Worm (Caenorhabditis elegans) whole organism, young adult: ENCODE results near the gene cest-17.

Experiments used
- B0261.1 ChIP-seq: sonication (generic microtip); optimal IDR thresholded peaks from 2 replicates; lab custom pipeline; 2016; ENCODE audit warnings: mild to moderate bottlenecking, missing genetic modification characterization, moderate library complexity, missing compliant biosample characterization
- B0336.3 ChIP-seq: fragments of 200-800 bp; sonication (Bioruptor generic); IDR thresholded peaks from 2 replicates; pipeline ENCODE4 v1.3.6; 2022; ENCODE audit warnings: missing genetic modification characterization, missing compliant biosample characterization
- C06A6.2 ChIP-seq: fragments of 200-800 bp; sonication (Bioruptor generic); conservative IDR thresholded peaks from 2 replicates; pipeline ENCODE4 v1.3.6; 2022; ENCODE audit warnings: missing genetic modification characterization, missing compliant biosample characterization
- C17E4.6 ChIP-seq: fragments of 200-800 bp; sonication (Bioruptor generic); IDR thresholded peaks from 2 replicates; pipeline ENCODE4 v1.3.6; 2022; ENCODE audit warnings: missing genetic modification reagents, missing genetic modification characterization, missing compliant biosample characterization
- F37B4.10 ChIP-seq: fragments of 200-800 bp; sonication (Bioruptor generic); IDR thresholded peaks from 2 replicates; pipeline ENCODE4 v1.3.6; 2022; ENCODE audit warnings: missing genetic modification characterization, missing compliant biosample characterization
- F57C9.4 ChIP-seq: sonication (generic microtip); optimal IDR thresholded peaks from 2 replicates; lab custom pipeline; 2017; ENCODE audit warnings: mild to moderate bottlenecking, missing genetic modification characterization, missing compliant biosample characterization
- K11D2.4 ChIP-seq: fragments of 200-800 bp; sonication (Bioruptor generic); IDR thresholded peaks from 2 replicates; pipeline ENCODE4 v1.3.6; 2022; ENCODE audit warnings: missing genetic modification reagents, missing genetic modification characterization, missing compliant biosample characterization
- K12H6.12 ChIP-seq: fragments of 200-800 bp; sonication (Bioruptor generic); optimal IDR thresholded peaks from 2 replicates; lab custom pipeline; 2018; ENCODE audit warnings: mild to moderate bottlenecking, missing genetic modification characterization, missing compliant biosample characterization
- T07F8.4 ChIP-seq: sonication (generic microtip); optimal IDR thresholded peaks from 2 replicates; lab custom pipeline; 2016; ENCODE audit warnings: mild to moderate bottlenecking, missing genetic modification characterization, moderate library complexity, missing compliant biosample characterization
- T26A5.8 ChIP-seq: sonication (generic microtip); optimal IDR thresholded peaks from 2 replicates; lab custom pipeline; 2016; ENCODE audit warnings: missing genetic modification characterization, missing compliant biosample characterization
- Y56A3A.18 ChIP-seq: fragments of 200-800 bp; sonication (Bioruptor generic); IDR thresholded peaks from 2 replicates; pipeline ENCODE4 v1.3.6; 2022; ENCODE audit warnings: missing genetic modification reagents, missing genetic modification characterization, missing compliant biosample characterization
- aptf-2 ChIP-seq: fragments of 200-800 bp; sonication (Bioruptor generic); conservative IDR thresholded peaks from 2 replicates; pipeline ENCODE4 v1.3.6; 2022; ENCODE audit warnings: missing genetic modification reagents, missing genetic modification characterization, missing compliant biosample characterization
- atf-7 ChIP-seq: sonication (generic microtip); optimal IDR thresholded peaks from 2 replicates; lab custom pipeline; 2017; ENCODE audit warnings: mild to moderate bottlenecking, missing genetic modification characterization, missing compliant biosample characterization
- attf-6 ChIP-seq: fragments of 200-800 bp; sonication (Bioruptor generic); IDR thresholded peaks from 2 replicates; pipeline ENCODE4 v1.3.6; 2022; ENCODE audit warnings: missing genetic modification reagents, missing genetic modification characterization, missing compliant biosample characterization
- ceh-40 ChIP-seq: fragments of 200-800 bp; sonication (Bioruptor generic); IDR thresholded peaks from 2 replicates; pipeline ENCODE4 v1.3.6; 2022; ENCODE audit warnings: missing genetic modification characterization, missing compliant biosample characterization
- ceh-58 ChIP-seq: fragments of 200-800 bp; sonication (Bioruptor generic); IDR thresholded peaks from 2 replicates; pipeline ENCODE4 v1.3.6; 2022; ENCODE audit warnings: missing genetic modification characterization, missing compliant biosample characterization
- ceh-79 ChIP-seq: sonication (generic microtip); optimal IDR thresholded peaks from 2 replicates; lab custom pipeline; 2017; ENCODE audit warnings: mild to moderate bottlenecking, missing genetic modification characterization, missing compliant biosample characterization
- dpl-1 ChIP-seq: fragments of 150-350 bp; optimal IDR thresholded peaks from 2 replicates; lab custom pipeline; 2014; ENCODE audit warnings: missing biosample characterization, missing genetic modification reagents, missing genetic modification characterization
- egl-18 ChIP-seq: fragments of 200-800 bp; sonication (Bioruptor generic); IDR thresholded peaks from 2 replicates; pipeline ENCODE4 v1.3.6; 2022; ENCODE audit warnings: missing genetic modification reagents, missing genetic modification characterization, missing compliant biosample characterization
- egrh-3 ChIP-seq: fragments of 200-800 bp; sonication (Bioruptor generic); IDR thresholded peaks from 2 replicates; pipeline ENCODE4 v1.3.6; 2022; ENCODE audit warnings: missing genetic modification reagents, missing genetic modification characterization, missing compliant biosample characterization
- gei-17 ChIP-seq: fragments of 200-800 bp; sonication (Bioruptor generic); optimal IDR thresholded peaks from 2 replicates; lab custom pipeline; 2018; ENCODE audit warnings: mild to moderate bottlenecking, missing genetic modification characterization, missing compliant biosample characterization
- hlh-12 ChIP-seq: sonication (generic microtip); optimal IDR thresholded peaks from 2 replicates; lab custom pipeline; 2016; ENCODE audit warnings: missing genetic modification characterization, missing compliant biosample characterization
- hsf-1 ChIP-seq: fragments of 200-800 bp; sonication (Bioruptor generic); IDR thresholded peaks from 2 replicates; pipeline ENCODE4 v1.3.6; 2022; ENCODE audit warnings: missing genetic modification reagents, missing genetic modification characterization, missing compliant biosample characterization
- let-607 ChIP-seq, 2 experiments: fragments of 200-800 bp in 1 of 2; sonication (Bioruptor generic) in 1 of 2; sonication (generic microtip) in 1 of 2; optimal IDR thresholded peaks; 2 replicates each; lab custom pipeline; 2016 to 2018; ENCODE audit warnings: mild to moderate bottlenecking in 2 of 2, missing compliant biosample characterization in 2 of 2, missing genetic modification characterization in 2 of 2, moderate library complexity in 2 of 2, missing genotype in 1 of 2
- lir-1 ChIP-seq: fragments of 200-800 bp; sonication (Bioruptor generic); conservative IDR thresholded peaks from 2 replicates; pipeline ENCODE4 v1.3.6; 2022; ENCODE audit warnings: missing genetic modification reagents, missing genetic modification characterization, missing compliant biosample characterization
- madf-6 ChIP-seq: fragments of 200-800 bp; sonication (Bioruptor generic); IDR thresholded peaks from 2 replicates; pipeline ENCODE4 v1.3.6; 2022; ENCODE audit warnings: missing genetic modification reagents, missing genetic modification characterization, missing compliant biosample characterization
- nfya-2 ChIP-seq: fragments of 200-800 bp; sonication (Bioruptor generic); IDR thresholded peaks from 2 replicates; pipeline ENCODE4 v1.3.6; 2022; ENCODE audit warnings: missing genetic modification reagents, missing genetic modification characterization, missing compliant biosample characterization
- nhr-120 ChIP-seq: fragments of 200-800 bp; sonication (Bioruptor generic); IDR thresholded peaks from 2 replicates; pipeline ENCODE4 v1.3.6; 2022; ENCODE audit warnings: missing genetic modification characterization, missing compliant biosample characterization
- nhr-80 ChIP-seq: sonication (generic microtip); optimal IDR thresholded peaks from 2 replicates; lab custom pipeline; 2016; ENCODE audit warnings: missing genetic modification characterization, missing compliant biosample characterization
- tbx-9 ChIP-seq: sonication (generic microtip); optimal IDR thresholded peaks from 2 replicates; lab custom pipeline; 2016; ENCODE audit warnings: borderline replicate concordance, missing genetic modification characterization, inconsistent platforms, missing compliant biosample characterization
- zfh-2 ChIP-seq: fragments of 200-800 bp; sonication (Bioruptor generic); conservative IDR thresholded peaks from 2 replicates; pipeline ENCODE4 v1.3.6; 2022; ENCODE audit warnings: missing genetic modification reagents, missing genetic modification characterization, missing compliant biosample characterization
- ztf-18 ChIP-seq: sonication (generic microtip); optimal IDR thresholded peaks from 2 replicates; lab custom pipeline; 2016; ENCODE audit warnings: missing genotype, mild to moderate bottlenecking, missing genetic modification characterization, missing compliant biosample characterization
- ztf-25 ChIP-seq: fragments of 200-800 bp; sonication (Bioruptor generic); IDR thresholded peaks from 2 replicates; pipeline ENCODE4 v1.3.6; 2022; ENCODE audit warnings: missing genetic modification reagents, missing genetic modification characterization, missing compliant biosample characterization

cest-17 gene

ce11 chrV:8161699-8162098 lies 41.4 kb upstream of the cest-17 start, which contains the start of gene F20D6.5:
Gene F20D6.5 (plus strand): TSS chrV:8161957.
- no peak for TF ChIP-seq dpl-1 (GFP tag; lab: Kevin White, UChicago)
- no peak for TF ChIP-seq nhr-120 (GFP tag; lab: Robert Waterston, UW)
- TF ChIP-seq nhr-80 (tag; lab: Kevin White, UChicago): peak; percentile 60
- TF ChIP-seq ceh-79 (tag; lab: Kevin White, UChicago): no peak
- TF ChIP-seq C17E4.6 (GFP tag; lab: Robert Waterston, UW): no peak

- TF ChIP-seq let-607 (tag; optimal IDR thresholded peaks at IDR 0.05; lab: Kevin White, UChicago) (no peak), tbx-9 (no peak), atf-7 (tag; lab: Kevin White, UChicago) (no peak), K11D2.4 (GFP tag; lab: Robert Waterston, UW) (no peak)
These were observed 39.9 kb upstream of the cest-17 start for ce11 chrV:8163199-8163598.

- no peak for TF ChIP-seq T26A5.8 (tag; lab: Kevin White, UChicago)
- no peak for TF ChIP-seq gei-17 (GFP tag; lab: Kevin White, UChicago)
- TF ChIP-seq hlh-12: no peak
- TF ChIP-seq aptf-2: no peak
- no peak for TF ChIP-seq K12H6.12 (tag; lab: Kevin White, UChicago)
- TF ChIP-seq nfya-2: no peak
- no peak for TF ChIP-seq hsf-1
- TF ChIP-seq T07F8.4 (tag; lab: Kevin White, UChicago): no peak
- no peak for TF ChIP-seq B0336.3 (GFP tag; lab: Robert Waterston, UW)
- no peak for TF ChIP-seq zfh-2
- no peak for TF ChIP-seq K11D2.4 (GFP tag; lab: Robert Waterston, UW)
- TF ChIP-seq, all 124 proteins: peak for 0
These were observed 34.7 kb upstream of the cest-17 start, which contains the start of gene F20D6.8 for ce11 chrV:8168219-8168962. Gene F20D6.8 (minus strand): TSS chrV:8168269.

- TF ChIP-seq ceh-40 (GFP tag; lab: Robert Waterston, UW) (no peak), madf-6 (GFP tag; lab: Robert Waterston, UW) (no peak), Y56A3A.18 (GFP tag; lab: Robert Waterston, UW) (no peak), F37B4.10 (no peak), ztf-25 (GFP tag; lab: Robert Waterston, UW) (no peak)
These were observed 34.0 kb upstream of the cest-17 start for ce11 chrV:8169150-8169549.

- TF ChIP-seq attf-6 (GFP tag; lab: Robert Waterston, UW): no peak
These were observed 32.8 kb upstream of the cest-17 start for ce11 chrV:8170300-8170699.

ce11 chrV:8171688-8172087 lies 31.4 kb upstream of the cest-17 start:
- no peak for TF ChIP-seq lir-1 (GFP tag; lab: Robert Waterston, UW)
- TF ChIP-seq ztf-18 (tag; lab: Kevin White, UChicago): no peak
- no peak for TF ChIP-seq ceh-58 (GFP tag; lab: Robert Waterston, UW)
- no peak for TF ChIP-seq F57C9.4

- no peak for TF ChIP-seq C06A6.2 (GFP tag; lab: Robert Waterston, UW)
- TF ChIP-seq ztf-25 (GFP tag; lab: Robert Waterston, UW): no peak
- no peak for TF ChIP-seq egrh-3
- no peak for TF ChIP-seq zfh-2
- TF ChIP-seq nhr-80 (tag; lab: Kevin White, UChicago): no peak
- no peak for TF ChIP-seq egl-18 (GFP tag; lab: Robert Waterston, UW)
- no peak for TF ChIP-seq B0261.1
These were observed 25.8 kb upstream of the cest-17 start, which contains the start of gene F20D6.9 for ce11 chrV:8177349-8177748. Gene F20D6.9 (minus strand): TSS chrV:8177449.
